Worm (Caenorhabditis elegans): Measurements from ENCODE around the gene K12H6.7.

- TF ChIP-seq snpc-3.4 (tag; optimal IDR thresholded peaks at IDR 0.05) (no peak), T26A5.8 (tag; optimal IDR thresholded peaks at IDR 0.05) (no peak), B0019.2 (GFP tag; conservative IDR thresholded peaks at IDR 0.05) (no peak), attf-3 (GFP tag; conservative IDR thresholded peaks at IDR 0.05) (no peak), F57A8.1 (GFP tag; optimal IDR thresholded peaks at IDR 0.05) (no peak)
Measured at ce11 chrII:2885518-2886449, 49.0 kb upstream of the K12H6.7 start.
